Worm (Caenorhabditis elegans) whole organism, mixed stage, embryonic: ENCODE results near the gene fbxc-18.

ENCODE experiments used
- blmp-1 ChIP-seq: fragments of 150-350 bp; optimal IDR thresholded peaks from 2 replicates; lab custom pipeline; 2014; ENCODE audit warnings: missing biosample characterization, missing genetic modification characterization
- ceh-43 ChIP-seq: fragments of 200-800 bp; sonication (Bioruptor generic); optimal IDR thresholded peaks from 2 replicates; lab custom pipeline; 2018; ENCODE audit warnings: mild to moderate bottlenecking, missing genetic modification characterization, moderate library complexity, missing compliant biosample characterization
- elt-3 ChIP-seq: fragments of 150-350 bp; optimal IDR thresholded peaks from 2 replicates; lab custom pipeline; 2014; ENCODE audit warnings: missing biosample characterization, missing genetic modification characterization
- nhr-28 ChIP-seq: fragments of 150-350 bp; optimal IDR thresholded peaks from 2 replicates; lab custom pipeline; 2014; ENCODE audit warnings: missing biosample characterization, missing genetic modification characterization

DNA sequence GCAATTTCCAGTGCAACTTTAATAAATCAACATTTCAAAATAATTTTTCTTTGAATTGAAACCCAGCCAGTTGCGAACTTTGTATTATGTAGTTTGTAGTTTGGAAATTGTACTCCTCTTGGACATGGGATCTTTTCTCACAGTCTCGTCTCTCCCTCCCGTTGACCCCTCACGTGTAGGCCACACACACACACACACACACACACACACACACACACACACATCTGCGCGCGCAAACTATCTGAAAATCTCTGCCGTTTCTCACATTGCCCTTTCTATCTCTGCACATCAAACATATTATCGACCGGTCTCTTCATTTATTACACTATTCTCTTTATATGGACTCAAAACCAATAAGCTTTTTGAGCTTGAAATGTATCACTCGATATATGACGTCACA is 26.1 kb downstream of the fbxc-18 start, which contains the start of gene fbxc-36:
- TF ChIP-seq nhr-28 (tag; lab: Kevin White, UChicago), result no peak
- TF ChIP-seq ceh-43 (GFP tag; lab: Kevin White, UChicago), result no peak
- TF ChIP-seq blmp-1 (tag; lab: Kevin White, UChicago), result no peak
- no peak for TF ChIP-seq elt-3
